Fruit fly (Drosophila melanogaster) whole organism, embryonic: ENCODE results near the gene CG32708.

Experiments
- Antp ChIP-seq: fragments of 200-800 bp; sonication (Bioruptor generic); optimal IDR thresholded peaks from 3 replicates; lab custom pipeline; 2016; ENCODE audit warnings: missing biosample characterization, missing genetic modification characterization
- CG10267 ChIP-seq: fragments of 200-800 bp; sonication (Bioruptor generic); optimal IDR thresholded peaks from 2 replicates; lab custom pipeline; 2018; ENCODE audit warnings: missing biosample characterization, mild to moderate bottlenecking, missing genetic modification characterization, moderate library complexity
- CG10462 ChIP-seq: fragments of 200-800 bp; sonication (Bioruptor generic); optimal IDR thresholded peaks from 2 replicates; lab custom pipeline; 2016; ENCODE audit warnings: missing biosample characterization, missing genetic modification characterization
- CG10959 ChIP-seq: fragments of 200-800 bp; sonication (Bioruptor generic); IDR thresholded peaks from 2 replicates; pipeline ENCODE4 v1.3.6; 2022; ENCODE audit warnings: missing biosample characterization, missing genetic modification characterization
- CG11504 ChIP-seq: fragments of 200-800 bp; sonication (Bioruptor generic); optimal IDR thresholded peaks from 3 replicates; lab custom pipeline; 2019; ENCODE audit warnings: missing biosample characterization, mild to moderate bottlenecking, missing genetic modification characterization, moderate library complexity
- CG11696 ChIP-seq: fragments of 200-800 bp; sonication (Bioruptor generic); IDR thresholded peaks from 2 replicates; pipeline ENCODE4 v1.3.6; 2022; ENCODE audit warnings: missing biosample characterization, missing genetic modification characterization
- CG11723 ChIP-seq: fragments of 200-800 bp; sonication (Bioruptor generic); optimal IDR thresholded peaks from 2 replicates; lab custom pipeline; 2017; ENCODE audit warnings: missing biosample characterization, mild to moderate bottlenecking, missing genetic modification characterization
- CG12391 ChIP-seq: fragments of 200-800 bp; sonication (Bioruptor generic); optimal IDR thresholded peaks from 3 replicates; lab custom pipeline; 2018; ENCODE audit warnings: missing biosample characterization, mild to moderate bottlenecking, missing genetic modification characterization, moderate library complexity
- CG14710 ChIP-seq: fragments of 200-800 bp; sonication (Bioruptor generic); optimal IDR thresholded peaks from 3 replicates; lab custom pipeline; 2019; ENCODE audit warnings: missing biosample characterization, mild to moderate bottlenecking, missing genetic modification characterization, moderate library complexity
- CG15601 ChIP-seq: fragments of 200-800 bp; sonication (Bioruptor generic); optimal IDR thresholded peaks from 3 replicates; lab custom pipeline; 2019; ENCODE audit warnings: missing biosample characterization, mild to moderate bottlenecking, missing genetic modification characterization, moderate library complexity
- CG16779 ChIP-seq: fragments of 200-800 bp; sonication (Bioruptor generic); IDR thresholded peaks from 2 replicates; pipeline ENCODE4 v1.3.6; 2022; ENCODE audit warnings: missing biosample characterization, missing genetic modification characterization
- CG17829 ChIP-seq: fragments of 200-800 bp; optimal IDR thresholded peaks from 2 replicates; lab custom pipeline; 2019; ENCODE audit warnings: missing biosample characterization, mild to moderate bottlenecking, missing genetic modification characterization, moderate library complexity
- CG31224 ChIP-seq: fragments of 200-800 bp; sonication (Bioruptor generic); IDR thresholded peaks from 2 replicates; pipeline ENCODE4 v1.3.6; 2022; ENCODE audit warnings: missing biosample characterization, missing genetic modification characterization
- CG4360 ChIP-seq: fragments of 200-800 bp; sonication (Bioruptor generic); IDR thresholded peaks from 2 replicates; pipeline ENCODE4 v1.3.6; 2022; ENCODE audit warnings: missing biosample characterization, missing genetic modification characterization
- CG5245 ChIP-seq: fragments of 200-800 bp; sonication (Bioruptor generic); optimal IDR thresholded peaks from 3 replicates; lab custom pipeline; 2016; ENCODE audit warnings: missing biosample characterization, missing genetic modification characterization
- CG5953 ChIP-seq: fragments of 200-800 bp; sonication (Bioruptor generic); IDR thresholded peaks from 2 replicates; pipeline ENCODE4 v1.3.6; 2022; ENCODE audit warnings: missing biosample characterization, missing genetic modification characterization
- CG7271 ChIP-seq: fragments of 200-800 bp; sonication (Bioruptor generic); optimal IDR thresholded peaks from 2 replicates; lab custom pipeline; 2018; ENCODE audit warnings: missing biosample characterization, mild to moderate bottlenecking, missing genetic modification characterization, moderate library complexity
- CG9609 ChIP-seq: fragments of 200-800 bp; sonication (Bioruptor generic); optimal IDR thresholded peaks from 3 replicates; lab custom pipeline; 2016; ENCODE audit warnings: missing biosample characterization, missing genetic modification characterization
- CkIIα-i1 ChIP-seq: fragments of 200-800 bp; sonication (Bioruptor generic); IDR thresholded peaks from 2 replicates; pipeline ENCODE4 v1.3.6; 2022; ENCODE audit warnings: missing biosample characterization, missing genetic modification characterization
- E2f2 ChIP-seq: fragments of 200-800 bp; sonication (Bioruptor generic); IDR thresholded peaks from 2 replicates; pipeline ENCODE4 v1.3.6; 2022; ENCODE audit warnings: missing biosample characterization, missing genetic modification characterization
- Ets97D ChIP-seq: fragments of 200-800 bp; sonication (Bioruptor generic); optimal IDR thresholded peaks from 3 replicates; lab custom pipeline; 2016; ENCODE audit warnings: missing biosample characterization, missing genetic modification characterization
- HLH54F ChIP-seq: fragments of 200-800 bp; sonication (Bioruptor generic); optimal IDR thresholded peaks from 3 replicates; lab custom pipeline; 2016; ENCODE audit warnings: missing biosample characterization, missing genetic modification characterization
- MTF-1 ChIP-seq: fragments of 200-800 bp; sonication (Bioruptor generic); optimal IDR thresholded peaks from 2 replicates; lab custom pipeline; 2018; ENCODE audit warnings: missing biosample characterization, mild to moderate bottlenecking, missing genetic modification characterization, borderline replicate concordance
- Myb ChIP-seq: fragments of 200-800 bp; sonication (Bioruptor generic); optimal IDR thresholded peaks from 2 replicates; lab custom pipeline; 2016; ENCODE audit warnings: missing biosample characterization, missing genetic modification characterization
- NFAT ChIP-seq: fragments of 200-800 bp; sonication (Bioruptor generic); IDR thresholded peaks from 2 replicates; pipeline ENCODE4 v1.3.6; 2022; ENCODE audit warnings: missing biosample characterization, missing genetic modification characterization
- NfI ChIP-seq: fragments of 200-800 bp; sonication (Bioruptor generic); optimal IDR thresholded peaks from 3 replicates; lab custom pipeline; 2018; ENCODE audit warnings: missing biosample characterization, mild to moderate bottlenecking, missing genetic modification characterization, moderate library complexity
- Oaz ChIP-seq: fragments of 200-800 bp; sonication (Bioruptor generic); IDR thresholded peaks from 2 replicates; pipeline ENCODE4 v1.3.6; 2022; ENCODE audit warnings: missing biosample characterization, missing genetic modification characterization
- Sin3A ChIP-seq: fragments of >200 bp; optimal IDR thresholded peaks from 2 replicates; lab custom pipeline; 2018
- ab ChIP-seq: fragments of 200-800 bp; sonication (Bioruptor generic); optimal IDR thresholded peaks from 2 replicates; lab custom pipeline; 2016; ENCODE audit warnings: missing biosample characterization, missing genetic modification characterization
- aop ChIP-seq: fragments of 200-800 bp; sonication (Bioruptor generic); IDR thresholded peaks from 2 replicates; pipeline ENCODE4 v1.3.6; 2022; ENCODE audit warnings: missing biosample characterization, missing genetic modification characterization
- chif ChIP-seq, 2 experiments: fragments of 200-800 bp; sonication (Bioruptor generic); optimal IDR thresholded peaks; 3 replicates each; lab custom pipeline; 2016; ENCODE audit warnings: missing biosample characterization in 2 of 2, missing genetic modification characterization in 2 of 2
- dan ChIP-seq: fragments of 200-800 bp; sonication (Bioruptor generic); IDR thresholded peaks from 2 replicates; pipeline ENCODE4 v1.3.6; 2022; ENCODE audit warnings: missing biosample characterization, missing genetic modification characterization
- dysf ChIP-seq: fragments of 200-800 bp; sonication (Bioruptor generic); IDR thresholded peaks from 3 replicates; pipeline ENCODE4 v1.3.6; 2022; ENCODE audit warnings: missing biosample characterization, missing genetic modification characterization
- esg ChIP-seq: fragments of 200-800 bp; sonication (Bioruptor generic); conservative IDR thresholded peaks from 2 replicates; pipeline ENCODE4 v1.3.6; 2022; ENCODE audit warnings: missing biosample characterization, missing genetic modification characterization
- eyg ChIP-seq: fragments of 200-800 bp; sonication (Bioruptor generic); optimal IDR thresholded peaks from 3 replicates; lab custom pipeline; 2016; ENCODE audit warnings: missing biosample characterization, missing genetic modification characterization
- gro ChIP-seq: fragments of 200-800 bp; sonication (Bioruptor generic); optimal IDR thresholded peaks from 2 replicates; lab custom pipeline; 2016; ENCODE audit warnings: missing biosample characterization, missing genetic modification characterization
- gsb ChIP-seq: fragments of 200-800 bp; sonication (Bioruptor generic); IDR thresholded peaks from 2 replicates; pipeline ENCODE4 v1.3.6; 2022; ENCODE audit warnings: missing biosample characterization, missing genetic modification characterization
- ham ChIP-seq: fragments of 200-800 bp; sonication (Bioruptor generic); IDR thresholded peaks from 2 replicates; pipeline ENCODE4 v1.3.6; 2022; ENCODE audit warnings: missing biosample characterization, missing genetic modification characterization
- hb ChIP-seq: fragments of 200-800 bp; sonication (Bioruptor generic); IDR thresholded peaks from 3 replicates; pipeline ENCODE4 v1.3.6; 2022; ENCODE audit warnings: missing biosample characterization, missing genetic modification characterization; ENCODE audit not compliant: partially characterized antibody
- inv ChIP-seq: fragments of 200-800 bp; sonication (Bioruptor generic); IDR thresholded peaks from 2 replicates; pipeline ENCODE4 v1.3.6; 2022; ENCODE audit warnings: missing biosample characterization, missing genetic modification characterization; ENCODE audit not compliant: partially characterized antibody
- jing ChIP-seq: fragments of 200-800 bp; sonication (Bioruptor generic); optimal IDR thresholded peaks from 2 replicates; lab custom pipeline; 2018; ENCODE audit warnings: missing biosample characterization, mild to moderate bottlenecking, missing genetic modification characterization
- jumu ChIP-seq: fragments of 200-800 bp; sonication (Bioruptor generic); optimal IDR thresholded peaks from 3 replicates; lab custom pipeline; 2016; ENCODE audit warnings: missing biosample characterization, missing genetic modification characterization
- kah ChIP-seq: fragments of 200-800 bp; sonication (Bioruptor generic); optimal IDR thresholded peaks from 2 replicates; lab custom pipeline; 2018; ENCODE audit warnings: missing biosample characterization, mild to moderate bottlenecking, missing genetic modification characterization
- lola ChIP-seq, 3 experiments: fragments of >200 bp in 2 of 3; fragments of 200-800 bp in 1 of 3; sonication (Bioruptor generic) in 1 of 3; optimal IDR thresholded peaks; 2 replicates each; lab custom pipeline; 2017 to 2019; ENCODE audit warnings: missing biosample characterization in 3 of 3, missing genetic modification characterization in 3 of 3, mild to moderate bottlenecking in 1 of 3, moderate library complexity in 1 of 3
- run ChIP-seq: fragments of 200-800 bp; sonication (Bioruptor generic); optimal IDR thresholded peaks from 3 replicates; lab custom pipeline; 2018; ENCODE audit warnings: missing biosample characterization, mild to moderate bottlenecking, missing genetic modification characterization
- sisA ChIP-seq: fragments of 200-800 bp; sonication (Bioruptor generic); IDR thresholded peaks from 2 replicates; pipeline ENCODE4 v1.3.6; 2022; ENCODE audit warnings: missing biosample characterization, missing genetic modification characterization
- ssp ChIP-seq: fragments of 200-800 bp; sonication (Bioruptor generic); IDR thresholded peaks from 2 replicates; pipeline ENCODE4 v1.3.6; 2022; ENCODE audit warnings: missing biosample characterization, missing genetic modification characterization
- stc ChIP-seq: fragments of 200-800 bp; sonication (Bioruptor generic); IDR thresholded peaks from 2 replicates; pipeline ENCODE4 v1.3.6; 2022; ENCODE audit warnings: missing biosample characterization, missing genetic modification characterization
- sug ChIP-seq: fragments of 200-800 bp; optimal IDR thresholded peaks from 2 replicates; lab custom pipeline; 2019; ENCODE audit warnings: missing biosample characterization, mild to moderate bottlenecking, missing genetic modification characterization, moderate library complexity
- tap ChIP-seq: fragments of 200-800 bp; optimal IDR thresholded peaks from 3 replicates; lab custom pipeline; 2019; ENCODE audit warnings: missing biosample characterization, mild to moderate bottlenecking, missing genetic modification characterization, moderate library complexity
- twi ChIP-seq: fragments of 200-800 bp; optimal IDR thresholded peaks from 2 replicates; lab custom pipeline; 2019; ENCODE audit warnings: missing biosample characterization, mild to moderate bottlenecking, missing genetic modification characterization, moderate library complexity
- vfl ChIP-seq: fragments of 200-800 bp; sonication (Bioruptor generic); optimal IDR thresholded peaks from 2 replicates; lab custom pipeline; 2016; ENCODE audit warnings: missing biosample characterization, missing genetic modification characterization

Gene CG32708

dm6 chrX:9080962-9081361, 4.8 kb upstream of the CG32708 start, which contains the start of the genes CG7246 and HP1b (continued):
- TF ChIP-seq CG4360 (GFP tag; lab: Robert Waterston, UW) = peak; percentile 38; the same call in 1 of the 2 replicates
- peak; percentile 25 for TF ChIP-seq tap (tag; lab: Kevin White, UChicago)
- TF ChIP-seq CG14710 = peak; percentile 75
- TF ChIP-seq jumu = peak; percentile 8
- TF ChIP-seq CG9609 = peak; percentile 46
- TF ChIP-seq CG12391 (tag; lab: Kevin White, UChicago) = peak; percentile 83
- peak; percentile 53 for TF ChIP-seq Myb
- peak; percentile 81 for TF ChIP-seq CG17829 (tag; lab: Kevin White, UChicago)
- no peak for TF ChIP-seq CG16779 (GFP tag; lab: Robert Waterston, UW)
- TF ChIP-seq run = no peak
- TF ChIP-seq eyg (GFP tag; lab: Kevin White, UChicago) = no peak
- TF ChIP-seq sisA (GFP tag; lab: Robert Waterston, UW) = peak; percentile 72
- TF ChIP-seq MTF-1 (GFP tag; lab: Kevin White, UChicago) = no peak
- no peak for TF ChIP-seq CkIIα-i1
- TF ChIP-seq Sin3A = no peak
- peak; percentile 60 for TF ChIP-seq CG5245 (GFP tag; lab: Kevin White, UChicago)
- peak; percentile 17 for TF ChIP-seq gro
- no peak for TF ChIP-seq aop (GFP tag; lab: Robert Waterston, UW)
- TF ChIP-seq twi (tag; lab: Kevin White, UChicago) = peak; percentile 49
- no peak for TF ChIP-seq jing (GFP tag; lab: Kevin White, UChicago)
- peak; percentile 67 for TF ChIP-seq E2f2
- no peak for TF ChIP-seq kah (GFP tag; lab: Kevin White, UChicago)
- TF ChIP-seq ab (GFP tag; lab: Kevin White, UChicago) = no peak
- no peak for TF ChIP-seq ham (GFP tag; lab: Robert Waterston, UW)
- peak; percentile 8; the same call in 1 of the 2 replicates for TF ChIP-seq Oaz (GFP tag; lab: Robert Waterston, UW)
- TF ChIP-seq gsb = no peak
- TF ChIP-seq hb (GFP tag; lab: Robert Waterston, UW) = 0 out of 3 replicates have a peak, but pooled peaks have one; percentile 57
- TF ChIP-seq stc (GFP tag; lab: Robert Waterston, UW) = peak; percentile 74
- TF ChIP-seq CG31224 = peak; percentile 64
- TF ChIP-seq CG11504 (tag; lab: Kevin White, UChicago) = peak; percentile 70
- peak; percentile 8; the same call in 1 of the 2 replicates for TF ChIP-seq dan (GFP tag; lab: Robert Waterston, UW)
- peak; percentile 40 for TF ChIP-seq CG15601
- TF ChIP-seq CG11696 (GFP tag; lab: Robert Waterston, UW) = peak; percentile 53
- TF ChIP-seq CG5953 (GFP tag; lab: Robert Waterston, UW) = peak; percentile 24; the same call in 1 of the 2 replicates
- peak; percentile 62 for TF ChIP-seq NfI (GFP tag; lab: Kevin White, UChicago)
- peak; percentile 45 for TF ChIP-seq Ets97D (GFP tag; lab: Kevin White, UChicago)
- TF ChIP-seq HLH54F (GFP tag; lab: Kevin White, UChicago) = peak; percentile 44
- TF ChIP-seq CG7271 (tag; lab: Kevin White, UChicago) = peak; percentile 22
- TF ChIP-seq CG11723 (GFP tag; lab: Kevin White, UChicago) = peak; percentile 13
- TF ChIP-seq dysf (GFP tag; lab: Robert Waterston, UW) = peak; percentile 74
- TF ChIP-seq vfl (GFP tag; lab: Kevin White, UChicago) = peak; percentile 44
- TF ChIP-seq sug (tag; lab: Kevin White, UChicago) = peak; percentile 74
- peak; percentile 61 for TF ChIP-seq CG10267
- peak; percentile 52; the same call in 1 of the 2 replicates for TF ChIP-seq inv
- peak; percentile 64 for TF ChIP-seq ssp (GFP tag; lab: Robert Waterston, UW)
- peak; percentile 48; the same call in 1 of the 2 replicates for TF ChIP-seq NFAT (GFP tag; lab: Robert Waterston, UW)
- no peak for TF ChIP-seq CG10959 (GFP tag; lab: Robert Waterston, UW)
- TF ChIP-seq lola (GFP tag; optimal IDR thresholded peaks at IDR 0.05; lab: Kevin White, UChicago) = peak in 1 of 3 experiments; percentile 56
- peak; percentile 22 to 53 for TF ChIP-seq chif (GFP tag; optimal IDR thresholded peaks at IDR 0.05; lab: Kevin White, UChicago)
- TF ChIP-seq CG10462 (GFP tag; lab: Kevin White, UChicago) = peak; percentile 48
- peak; percentile 51 for TF ChIP-seq Antp (GFP tag; lab: Kevin White, UChicago)
- TF ChIP-seq esg (GFP tag; lab: Robert Waterston, UW) = peak; percentile 71
